Worm (Caenorhabditis elegans) whole organism, L4/young adult: Measurements from ENCODE around the gene idpb-1.

Source experiments
- W03F9.2 ChIP-seq: fragments of 150-350 bp; optimal IDR thresholded peaks from 2 replicates; lab custom pipeline; 2014; ENCODE audit warnings: missing biosample characterization, missing genetic modification characterization
- dao-5 ChIP-seq: sonication (generic microtip); optimal IDR thresholded peaks from 2 replicates; lab custom pipeline; 2016; ENCODE audit warnings: missing genotype, missing genetic modification characterization, moderate library complexity, missing compliant biosample characterization
- him-1 ChIP-seq: sonication (generic microtip); optimal IDR thresholded peaks from 2 replicates; lab custom pipeline; 2016; ENCODE audit warnings: missing genotype, missing genetic modification reagents, missing genetic modification characterization, missing compliant biosample characterization

DNA sequence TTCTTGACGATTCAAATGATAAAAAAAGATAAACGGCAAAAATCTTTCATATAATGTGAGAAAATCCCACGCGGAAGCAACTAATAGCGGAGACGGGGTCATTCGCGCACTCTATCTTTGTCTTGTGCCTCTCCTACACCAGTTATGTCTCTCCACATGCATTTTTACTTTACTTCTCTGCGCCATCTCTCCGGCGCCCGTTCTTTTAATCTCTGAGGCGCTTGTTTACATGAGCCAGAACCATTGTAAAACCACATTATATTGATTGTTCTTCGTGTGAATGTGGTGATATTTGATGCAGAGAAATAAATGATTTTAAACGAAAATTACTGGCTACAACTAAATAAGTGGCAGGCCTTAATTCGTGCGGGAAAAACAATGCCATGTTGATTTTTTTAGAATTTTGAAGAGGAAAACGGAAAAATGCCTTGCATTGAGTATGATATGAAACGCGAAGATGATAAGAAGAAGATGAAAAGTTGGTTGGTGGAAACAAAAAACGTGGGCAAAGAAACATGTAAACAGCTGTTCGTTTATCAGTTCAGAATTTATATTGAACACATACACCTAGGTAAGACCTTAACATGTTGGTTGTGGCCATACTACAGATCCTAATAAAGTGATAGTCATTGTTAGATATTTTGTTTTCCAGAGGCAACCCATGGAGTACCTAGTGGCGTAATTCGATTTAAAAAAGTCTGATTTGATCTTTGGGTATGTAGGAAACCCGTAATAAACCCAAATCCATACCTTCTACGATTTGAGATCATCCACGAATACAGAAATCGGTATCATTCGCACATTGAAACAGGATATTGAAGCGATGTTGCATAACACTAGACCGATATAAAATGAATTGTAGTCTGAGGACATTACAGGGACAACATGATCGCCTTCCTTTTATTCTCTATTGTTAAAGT, 9.2 kb upstream of the idpb-1 start, which contains the start of gene C04G6.2:
- TF ChIP-seq him-1 (no peak), W03F9.2 (tag; lab: Kevin White, UChicago) (no peak), dao-5 (tag; lab: Kevin White, UChicago) (no peak)
